Fruit fly (Drosophila melanogaster) whole organism, larva: ENCODE measurements around the gene CG43844.

Source experiments
- noc ChIP-seq: fragments of 200-800 bp; sonication (Bioruptor generic); optimal IDR thresholded peaks from 3 replicates; lab custom pipeline; 2019; ENCODE audit warnings: missing biosample characterization, mild to moderate bottlenecking, missing genetic modification characterization, moderate library complexity

The CG43844 gene

dm6 chr3R:21892450-21892849 is 3.1 kb downstream of the CG43844 start:
- no peak for TF ChIP-seq noc (tag; lab: Kevin White, UChicago)

dm6 chr3R:21893929-21894328 is 4.6 kb downstream of the CG43844 start:
- no peak for TF ChIP-seq noc (tag; lab: Kevin White, UChicago)

dm6 chr3R:21895961-21896875 is 6.9 kb downstream of the CG43844 start:
- TF ChIP-seq noc (tag; lab: Kevin White, UChicago) = peak; percentile 25

- no peak for TF ChIP-seq noc (tag; lab: Kevin White, UChicago)
Observed at dm6 chr3R:21897565-21897964, 8.2 kb downstream of the CG43844 start.

DNA sequence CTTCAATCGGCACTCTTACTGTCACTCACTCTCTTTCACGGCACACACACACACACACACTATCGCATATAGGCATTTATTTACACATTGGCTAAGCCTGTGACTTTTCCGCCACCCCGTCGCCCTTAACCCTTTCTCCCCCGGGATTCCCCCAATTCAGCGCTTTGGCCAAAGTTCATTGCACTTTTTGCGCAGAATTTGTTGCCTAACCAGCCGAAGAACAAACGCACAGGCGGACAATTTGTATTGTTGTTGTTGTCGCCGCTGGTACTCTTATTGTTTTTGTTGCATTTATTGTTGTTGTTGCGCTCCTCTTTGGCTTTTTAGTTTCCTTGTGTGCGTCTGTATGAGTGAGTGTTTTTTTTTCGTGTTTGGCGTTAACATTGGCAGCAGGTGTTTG is 9.4 kb downstream of the CG43844 start:
- no peak for TF ChIP-seq noc (tag; lab: Kevin White, UChicago)

- no peak for TF ChIP-seq noc (tag; lab: Kevin White, UChicago)
Observed at dm6 chr3R:21899170-21899575, 9.8 kb downstream of the CG43844 start.

dm6 chr3R:21904345-21904744 is 15.0 kb downstream of the CG43844 start:
- TF ChIP-seq noc (tag; lab: Kevin White, UChicago) = no peak

DNA sequence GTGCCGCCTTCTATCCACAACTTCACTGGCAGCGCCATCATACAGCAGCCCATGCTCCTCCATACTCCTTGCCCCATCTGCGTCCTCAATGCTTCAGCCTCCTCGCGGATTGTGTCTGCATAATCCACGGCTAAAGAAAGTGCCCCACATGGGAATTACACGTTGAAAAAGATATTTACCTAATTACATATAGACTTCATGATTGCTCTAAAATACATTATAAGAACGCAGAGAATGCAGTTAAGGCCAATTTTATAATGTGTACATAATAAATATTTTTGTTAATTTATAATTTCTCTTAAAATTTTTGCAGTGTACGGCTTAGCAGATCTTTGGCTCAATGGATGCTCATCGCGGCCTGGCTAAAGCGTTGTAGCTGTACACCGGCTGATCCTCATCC is 16.3 kb downstream of the CG43844 start:
- TF ChIP-seq noc (tag; lab: Kevin White, UChicago) = no peak

- TF ChIP-seq noc (tag; lab: Kevin White, UChicago) = no peak
Observed at dm6 chr3R:21906867-21907266, 17.5 kb downstream of the CG43844 start.

DNA sequence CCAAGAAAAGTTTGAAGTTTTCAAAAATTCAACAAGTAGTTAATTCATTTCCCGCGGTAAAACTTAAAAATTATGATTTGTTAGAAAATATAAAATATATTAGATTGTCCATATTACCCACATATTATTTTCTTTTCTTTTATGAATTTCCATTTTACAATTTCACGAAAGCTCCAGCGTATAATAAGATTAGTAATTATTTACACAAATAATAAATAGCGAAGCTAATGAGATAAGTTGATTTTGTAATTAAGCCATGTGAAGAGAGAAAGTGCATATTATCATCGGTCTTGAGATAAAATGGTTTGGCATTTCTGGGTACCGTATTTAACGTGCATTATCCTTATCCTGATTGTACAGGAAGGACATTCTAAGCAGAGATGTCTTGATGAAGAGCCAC is 22.2 kb downstream of the CG43844 start, which contains the start of gene Qsox3:
Gene Qsox3, plus strand, starts transcription at position 301 of the 400 bp plus-strand sequence.
- TF ChIP-seq noc (tag; lab: Kevin White, UChicago) = no peak

DNA sequence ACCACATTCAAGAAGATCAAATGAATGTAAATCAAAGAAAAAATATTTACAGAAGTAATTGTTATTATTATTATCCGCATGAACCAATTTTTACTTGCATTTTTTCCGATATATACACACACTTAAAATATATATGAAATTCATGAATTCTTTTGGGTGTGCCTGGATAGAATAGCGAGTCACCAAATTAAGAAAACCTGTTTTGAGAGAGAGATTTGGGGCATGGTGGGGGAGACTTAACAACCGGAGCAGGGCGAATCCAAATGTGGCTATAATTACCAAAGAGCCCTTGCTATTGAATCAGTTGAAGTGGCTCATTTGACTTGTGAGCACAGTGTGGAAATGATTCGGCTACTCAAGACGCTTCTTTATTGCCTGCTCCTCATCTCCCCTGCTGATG is 24.1 kb downstream of the CG43844 start, which contains the start of gene Qsox2:
Gene Qsox2, plus strand, starts transcription at position 301 of the 400 bp plus-strand sequence.
- no peak for TF ChIP-seq noc (tag; lab: Kevin White, UChicago)

- TF ChIP-seq noc (tag; lab: Kevin White, UChicago) = no peak
Observed at dm6 chr3R:21916987-21917386, 27.6 kb downstream of the CG43844 start.

dm6 chr3R:21920495-21920894 is 31.2 kb downstream of the CG43844 start:
- TF ChIP-seq noc (tag; lab: Kevin White, UChicago) = no peak

- TF ChIP-seq noc (tag; lab: Kevin White, UChicago) = no peak
Observed at dm6 chr3R:21921363-21922208, 32.2 kb downstream of the CG43844 start.

DNA sequence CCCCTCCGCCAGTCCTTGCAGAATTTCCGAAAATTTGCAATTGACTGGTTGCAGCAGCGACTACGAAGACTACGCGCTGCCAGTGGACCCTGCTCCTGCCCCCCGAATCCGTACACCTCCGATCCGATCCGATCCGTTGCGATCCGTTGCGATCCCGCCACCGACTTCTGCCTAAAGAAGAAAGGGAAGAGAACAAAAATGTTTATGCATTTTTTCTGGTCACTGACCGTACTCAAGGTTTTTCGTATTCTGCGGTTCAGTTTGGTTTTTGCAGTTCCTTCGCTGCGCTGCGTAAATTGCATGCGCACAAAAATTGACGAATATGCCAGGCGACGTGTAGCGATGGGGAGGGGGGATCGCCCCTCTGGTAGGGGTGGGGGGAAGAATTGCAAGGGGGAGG is 32.9 kb downstream of the CG43844 start:
- no peak for TF ChIP-seq noc (tag; lab: Kevin White, UChicago)

DNA sequence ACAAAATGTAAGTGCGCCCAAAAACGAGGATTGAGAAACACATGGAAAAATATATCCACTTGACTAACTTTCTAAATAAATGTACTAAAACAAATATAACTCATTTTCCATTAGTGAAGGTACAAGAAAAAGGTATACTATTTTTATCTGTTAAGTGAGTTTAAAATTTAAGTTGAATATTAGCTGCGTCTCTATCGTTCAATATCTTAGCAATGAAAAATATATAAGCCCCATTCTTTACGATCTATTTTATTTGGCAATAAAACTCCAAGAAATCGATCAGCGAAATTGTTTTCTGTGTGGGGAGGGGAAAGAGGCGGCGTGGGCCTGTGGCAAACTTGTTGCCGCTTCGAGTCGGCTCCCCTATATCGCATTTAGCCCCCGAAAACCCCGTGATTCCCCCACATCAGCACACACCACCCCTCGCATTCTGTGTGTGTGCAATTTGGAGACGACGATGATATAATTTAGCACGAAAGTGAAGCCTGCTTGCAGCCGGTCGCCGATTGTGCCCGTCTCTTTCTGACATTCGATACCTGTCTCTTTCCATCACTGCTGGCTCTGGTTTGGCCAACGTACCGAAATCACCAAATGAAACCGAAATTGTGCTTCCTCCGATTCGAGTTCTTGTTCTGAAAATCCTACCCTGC is 33.5 kb downstream of the CG43844 start:
- TF ChIP-seq noc (tag; lab: Kevin White, UChicago) = no peak
